Fruit fly (Drosophila melanogaster) whole organism, embryonic: ENCODE data around the gene m-cup.

Experiments used
- Atf3 ChIP-seq: fragments of 200-800 bp; sonication (Bioruptor generic); optimal IDR thresholded peaks from 3 replicates; lab custom pipeline; 2016; ENCODE audit warnings: missing biosample characterization, missing genetic modification characterization
- CG14014 ChIP-seq: fragments of 200-800 bp; sonication (Bioruptor generic); IDR thresholded peaks from 2 replicates; pipeline ENCODE4 v1.3.6; 2022; ENCODE audit warnings: missing biosample characterization, missing genetic modification characterization
- CG42726 ChIP-seq: fragments of 200-800 bp; sonication (Bioruptor generic); IDR thresholded peaks from 2 replicates; pipeline ENCODE4 v1.3.6; 2022; ENCODE audit warnings: missing biosample characterization, missing genetic modification characterization; ENCODE audit not compliant: partially characterized antibody
- CG4360 ChIP-seq: fragments of 200-800 bp; sonication (Bioruptor generic); IDR thresholded peaks from 2 replicates; pipeline ENCODE4 v1.3.6; 2022; ENCODE audit warnings: missing biosample characterization, missing genetic modification characterization
- CG9215 ChIP-seq: fragments of 200-800 bp; sonication (Bioruptor generic); IDR thresholded peaks from 2 replicates; pipeline ENCODE4 v1.3.6; 2022; ENCODE audit warnings: missing biosample characterization, missing genetic modification characterization
- D19B ChIP-seq: fragments of 200-800 bp; sonication (Bioruptor generic); optimal IDR thresholded peaks from 2 replicates; lab custom pipeline; 2017; ENCODE audit warnings: missing biosample characterization, mild to moderate bottlenecking, missing genetic modification characterization
- Doc3 ChIP-seq: fragments of 200-800 bp; sonication (Bioruptor generic); IDR thresholded peaks from 3 replicates; pipeline ENCODE4 v1.3.6; 2022; ENCODE audit warnings: missing biosample characterization, missing genetic modification characterization; ENCODE audit not compliant: partially characterized antibody
- GATAe ChIP-seq: fragments of 200-800 bp; sonication (Bioruptor generic); conservative IDR thresholded peaks from 2 replicates; pipeline ENCODE4 v1.3.6; 2022; ENCODE audit warnings: missing biosample characterization, missing genetic modification characterization
- al ChIP-seq: fragments of 200-800 bp; sonication (Bioruptor generic); IDR thresholded peaks from 2 replicates; pipeline ENCODE4 v1.3.6; 2022; ENCODE audit warnings: missing biosample characterization, missing genetic modification characterization
- fu2 ChIP-seq: fragments of 200-800 bp; sonication (Bioruptor generic); optimal IDR thresholded peaks from 2 replicates; lab custom pipeline; 2016; ENCODE audit warnings: missing biosample characterization, missing genetic modification characterization
- gcm ChIP-seq: fragments of 200-800 bp; sonication (Bioruptor generic); optimal IDR thresholded peaks from 2 replicates; lab custom pipeline; 2019; ENCODE audit warnings: missing biosample characterization, mild to moderate bottlenecking, missing genetic modification characterization, moderate library complexity
- h ChIP-seq: fragments of >200 bp; optimal IDR thresholded peaks from 2 replicates; lab custom pipeline; 2017
- inv ChIP-seq: fragments of 200-800 bp; sonication (Bioruptor generic); IDR thresholded peaks from 2 replicates; pipeline ENCODE4 v1.3.6; 2022; ENCODE audit warnings: missing biosample characterization, missing genetic modification characterization; ENCODE audit not compliant: partially characterized antibody
- klu ChIP-seq: fragments of 200-800 bp; sonication (Bioruptor generic); IDR thresholded peaks from 2 replicates; pipeline ENCODE4 v1.3.6; 2022; ENCODE audit warnings: missing biosample characterization, missing genetic modification characterization

DNA sequence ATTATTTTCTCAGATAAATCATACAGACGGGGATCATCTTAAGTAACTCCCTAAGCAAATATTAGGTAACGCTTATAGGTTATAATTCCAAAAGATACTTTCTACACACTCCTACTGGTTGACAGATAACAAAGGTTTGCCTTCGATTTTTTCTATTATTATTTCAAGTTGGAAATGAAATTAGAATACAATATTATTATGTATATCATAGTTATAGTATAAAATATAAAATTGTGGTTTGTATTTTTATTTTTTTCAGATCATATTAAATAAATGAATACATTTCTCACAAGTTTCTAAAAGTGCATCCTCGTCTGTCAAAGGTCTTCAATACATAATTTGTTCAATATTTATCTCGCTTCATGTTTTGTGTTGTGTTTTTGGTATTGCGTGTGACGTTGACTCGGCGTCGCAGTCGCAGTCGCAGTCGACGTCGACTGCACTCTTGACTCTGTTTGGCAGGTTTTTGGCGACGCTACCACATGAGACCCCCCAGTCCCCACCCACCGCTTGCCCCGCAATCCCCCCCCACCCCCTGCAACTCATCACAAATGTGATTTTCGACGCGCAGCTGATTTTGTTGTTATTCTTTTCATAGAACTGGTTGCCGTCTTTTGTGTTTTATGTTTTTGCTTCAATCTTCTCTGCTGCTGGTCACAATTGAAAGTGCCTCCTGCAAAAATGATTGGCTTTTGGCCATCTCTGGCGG lies 26.3 kb downstream of the m-cup start:
- no peak for TF ChIP-seq klu (GFP tag; lab: Robert Waterston, UW)
- TF ChIP-seq CG14014 (GFP tag; lab: Robert Waterston, UW), result no peak
- TF ChIP-seq Atf3, result no peak
- no peak for TF ChIP-seq CG4360 (GFP tag; lab: Robert Waterston, UW)
- TF ChIP-seq fu2 (GFP tag; lab: Kevin White, UChicago), result no peak
- TF ChIP-seq GATAe (GFP tag; lab: Robert Waterston, UW), result no peak
- TF ChIP-seq Doc3 (GFP tag; lab: Robert Waterston, UW), result no peak
- TF ChIP-seq CG42726 (GFP tag; lab: Robert Waterston, UW), result no peak
- TF ChIP-seq gcm (GFP tag; lab: Kevin White, UChicago), result no peak
- no peak for TF ChIP-seq inv
- no peak for TF ChIP-seq D19B
- TF ChIP-seq CG9215 (GFP tag; lab: Robert Waterston, UW), result no peak
- TF ChIP-seq al, result no peak
- TF ChIP-seq h, result no peak
